Worm (Caenorhabditis elegans): ENCODE results near the gene clip-1.

Gene clip-1

ce11 chrIII:9299919-9300318 lies 31.1 kb upstream of the clip-1 start, which contains the start of gene K01B6.3:
Gene K01B6.3 (plus strand): TSS chrIII:9300219.
- TF ChIP-seq lsy-2 (tag; optimal IDR thresholded peaks at IDR 0.05) (no peak), drap-1 (GFP tag; optimal IDR thresholded peaks at IDR 0.05) (no peak), nhr-2 (tag; optimal IDR thresholded peaks at IDR 0.05) (no peak), ceh-83 (GFP tag; optimal IDR thresholded peaks at IDR 0.05) (no peak), unc-62 (GFP tag; optimal IDR thresholded peaks at IDR 0.05) (no peak), sptf-1 (tag; optimal IDR thresholded peaks at IDR 0.05) (no peak), ces-1 (GFP tag; optimal IDR thresholded peaks at IDR 0.05) (no peak), mep-1 (tag; optimal IDR thresholded peaks at IDR 0.05) (no peak), mab-5 (tag; optimal IDR thresholded peaks at IDR 0.05) (no peak), ceh-39 (tag; optimal IDR thresholded peaks at IDR 0.05) (no peak), ham-2 (GFP tag; optimal IDR thresholded peaks at IDR 0.05) (no peak), ceh-43 (GFP tag; optimal IDR thresholded peaks at IDR 0.05) (no peak), bed-3 (GFP tag; optimal IDR thresholded peaks at IDR 0.05) (no peak), blmp-1 (tag; optimal IDR thresholded peaks at IDR 0.05) (no peak), unc-39 (tag; optimal IDR thresholded peaks at IDR 0.05) (no peak), snpc-4 (tag; optimal IDR thresholded peaks at IDR 0.05) (no peak), elt-3 (tag; optimal IDR thresholded peaks at IDR 0.05) (no peak), flh-1 (GFP tag; optimal IDR thresholded peaks at IDR 0.05) (no peak)

- no peak for TF ChIP-seq unc-62 (GFP tag; optimal IDR thresholded peaks at IDR 0.05)
- TF ChIP-seq lin-32 (GFP tag; optimal IDR thresholded peaks at IDR 0.05), result no peak
- TF ChIP-seq snpc-4 (tag; optimal IDR thresholded peaks at IDR 0.05), result no peak
- TF ChIP-seq elt-1 (tag; optimal IDR thresholded peaks at IDR 0.05; ENCODE audit: borderline replicate concordance, insufficient read depth), result no peak
- no peak for TF ChIP-seq blmp-1 (tag; optimal IDR thresholded peaks at IDR 0.05)
- TF ChIP-seq nhr-237 (tag; optimal IDR thresholded peaks at IDR 0.05), result no peak
- TF ChIP-seq ceh-83 (GFP tag; optimal IDR thresholded peaks at IDR 0.05), result no peak
- no peak for TF ChIP-seq nhr-2 (tag; optimal IDR thresholded peaks at IDR 0.05)
- TF ChIP-seq elt-3 (tag; optimal IDR thresholded peaks at IDR 0.05), result no peak
- TF ChIP-seq flh-1 (GFP tag; optimal IDR thresholded peaks at IDR 0.05), result no peak
- TF ChIP-seq M03D4.4 (tag; optimal IDR thresholded peaks at IDR 0.05), result no peak
- TF ChIP-seq mls-2 (tag; optimal IDR thresholded peaks at IDR 0.05), result no peak
- no peak for TF ChIP-seq nhr-76 (tag; optimal IDR thresholded peaks at IDR 0.05)
- TF ChIP-seq sem-2 (GFP tag; optimal IDR thresholded peaks at IDR 0.05), result no peak
- TF ChIP-seq cnd-1 (tag; optimal IDR thresholded peaks at IDR 0.05), result no peak
- no peak for TF ChIP-seq lin-13 (tag; optimal IDR thresholded peaks at IDR 0.05)
- TF ChIP-seq lsy-2 (tag; optimal IDR thresholded peaks at IDR 0.05), result no peak
These were observed 30.3 kb upstream of the clip-1 start for ce11 chrIII:9299116-9299515.

ce11 chrIII:9297345-9297744 lies 28.5 kb upstream of the clip-1 start, which contains the start of gene K01B6.4:
Gene K01B6.4 (minus strand): TSS chrIII:9297445.
- TF ChIP-seq ham-2 (GFP tag; optimal IDR thresholded peaks at IDR 0.05), result no peak
- no peak for TF ChIP-seq ceh-39 (tag; optimal IDR thresholded peaks at IDR 0.05)
- no peak for TF ChIP-seq nhr-76 (tag; optimal IDR thresholded peaks at IDR 0.05)

ce11 chrIII:9289815-9290214 lies 21.0 kb upstream of the clip-1 start:
- TF ChIP-seq sem-2 (GFP tag; optimal IDR thresholded peaks at IDR 0.05), result no peak

ce11 chrIII:9288540-9288939 lies 19.7 kb upstream of the clip-1 start:
- no peak for TF ChIP-seq elt-1 (tag; optimal IDR thresholded peaks at IDR 0.05; ENCODE audit: borderline replicate concordance, insufficient read depth)
- no peak for TF ChIP-seq zip-8 (tag; optimal IDR thresholded peaks at IDR 0.05)
- TF ChIP-seq pha-4 (tag; optimal IDR thresholded peaks at IDR 0.05), result no peak
- no peak for TF ChIP-seq unc-120 (tag; optimal IDR thresholded peaks at IDR 0.05; ENCODE audit: poor library complexity, severe bottlenecking)
- TF ChIP-seq elt-3 (tag; optimal IDR thresholded peaks at IDR 0.05), result no peak

- TF ChIP-seq zip-8 (tag; optimal IDR thresholded peaks at IDR 0.05), result no peak
- no peak for TF ChIP-seq nhr-12 (tag; optimal IDR thresholded peaks at IDR 0.05)
- TF ChIP-seq ceh-83 (GFP tag; optimal IDR thresholded peaks at IDR 0.05), result no peak
- TF ChIP-seq nhr-237 (tag; optimal IDR thresholded peaks at IDR 0.05), result no peak
- TF ChIP-seq ham-2 (GFP tag; optimal IDR thresholded peaks at IDR 0.05), result no peak
- TF ChIP-seq lin-32 (GFP tag; optimal IDR thresholded peaks at IDR 0.05), result no peak
- no peak for TF ChIP-seq blmp-1 (tag; optimal IDR thresholded peaks at IDR 0.05)
- TF ChIP-seq tbx-8 (GFP tag; optimal IDR thresholded peaks at IDR 0.05), result no peak
- no peak for TF ChIP-seq mab-5 (tag; optimal IDR thresholded peaks at IDR 0.05)
- no peak for TF ChIP-seq sptf-1 (tag; optimal IDR thresholded peaks at IDR 0.05)
- no peak for TF ChIP-seq ztf-11 (tag; optimal IDR thresholded peaks at IDR 0.05)
- no peak for TF ChIP-seq ceh-39 (tag; optimal IDR thresholded peaks at IDR 0.05)
- no peak for TF ChIP-seq M03D4.4 (tag; optimal IDR thresholded peaks at IDR 0.05)
- TF ChIP-seq elt-1 (tag; optimal IDR thresholded peaks at IDR 0.05; ENCODE audit: borderline replicate concordance, insufficient read depth), result no peak
- no peak for TF ChIP-seq snpc-4 (tag; optimal IDR thresholded peaks at IDR 0.05)
- no peak for TF ChIP-seq ces-1 (GFP tag; optimal IDR thresholded peaks at IDR 0.05)
- no peak for TF ChIP-seq cnd-1 (tag; optimal IDR thresholded peaks at IDR 0.05)
- TF ChIP-seq hlh-1 (tag; optimal IDR thresholded peaks at IDR 0.05), result no peak
- no peak for TF ChIP-seq nhr-76 (tag; optimal IDR thresholded peaks at IDR 0.05)
These were observed 12.6 kb upstream of the clip-1 start, which contains the start of gene fozi-1 for ce11 chrIII:9281480-9281879. Gene fozi-1 (plus strand): TSS chrIII:9281780.
